Fruit fly (Drosophila melanogaster) whole organism, embryonic: Measurements from ENCODE around the gene Cog1.

Source experiments
- CG10565 ChIP-seq: fragments of 200-800 bp; sonication (Bioruptor generic); optimal IDR thresholded peaks from 3 replicates; lab custom pipeline; 2016; ENCODE audit warnings: missing biosample characterization, mild to moderate bottlenecking, missing genetic modification characterization
- CrebB ChIP-seq: fragments of 200-800 bp; sonication (Bioruptor generic); optimal IDR thresholded peaks from 3 replicates; lab custom pipeline; 2018; ENCODE audit warnings: missing biosample characterization, mild to moderate bottlenecking, missing genetic modification characterization
- D ChIP-seq, 2 experiments: fragments of 200-800 bp in 1 of 2; fragments of >200 bp in 1 of 2; sonication (Bioruptor generic) in 1 of 2; optimal IDR thresholded peaks; 2 replicates in 1 of 2; 3 replicates in 1 of 2; lab custom pipeline; 2017; ENCODE audit warnings: mild to moderate bottlenecking in 1 of 2, missing biosample characterization in 1 of 2, missing genetic modification characterization in 1 of 2, missing genetic modification reagents in 1 of 2
- Doc3 ChIP-seq: fragments of 200-800 bp; sonication (Bioruptor generic); IDR thresholded peaks from 3 replicates; pipeline ENCODE4 v1.3.6; 2022; ENCODE audit warnings: missing biosample characterization, missing genetic modification characterization; ENCODE audit not compliant: partially characterized antibody
- Ets97D ChIP-seq: fragments of 200-800 bp; sonication (Bioruptor generic); optimal IDR thresholded peaks from 3 replicates; lab custom pipeline; 2016; ENCODE audit warnings: missing biosample characterization, missing genetic modification characterization
- Hr39 ChIP-seq: fragments of >200 bp; optimal IDR thresholded peaks from 2 replicates; lab custom pipeline; 2017
- Xrp1 ChIP-seq: fragments of 200-800 bp; sonication (Bioruptor generic); IDR thresholded peaks from 2 replicates; pipeline ENCODE4 v1.3.6; 2022; ENCODE audit warnings: missing biosample characterization, missing genetic modification characterization
- ftz-f1 ChIP-seq: fragments of 200-800 bp; sonication (Bioruptor generic); optimal IDR thresholded peaks from 2 replicates; lab custom pipeline; 2016; ENCODE audit warnings: missing biosample characterization, missing genetic modification characterization
- gem ChIP-seq: fragments of 200-800 bp; sonication (Bioruptor generic); optimal IDR thresholded peaks from 2 replicates; lab custom pipeline; 2019; ENCODE audit warnings: missing biosample characterization, mild to moderate bottlenecking, missing genetic modification characterization, moderate library complexity
- grn ChIP-seq: fragments of 200-800 bp; sonication (Bioruptor generic); optimal IDR thresholded peaks from 3 replicates; lab custom pipeline; 2017; ENCODE audit warnings: missing biosample characterization, missing genetic modification characterization
- so ChIP-seq: fragments of 200-800 bp; sonication (Bioruptor generic); IDR thresholded peaks from 3 replicates; pipeline ENCODE4 v1.3.6; 2022; ENCODE audit warnings: missing biosample characterization, missing genetic modification characterization
- wdn ChIP-seq: fragments of 200-800 bp; sonication (Bioruptor generic); IDR thresholded peaks from 2 replicates; pipeline ENCODE4 v1.3.6; 2022; ENCODE audit warnings: missing biosample characterization, missing genetic modification characterization

DNA sequence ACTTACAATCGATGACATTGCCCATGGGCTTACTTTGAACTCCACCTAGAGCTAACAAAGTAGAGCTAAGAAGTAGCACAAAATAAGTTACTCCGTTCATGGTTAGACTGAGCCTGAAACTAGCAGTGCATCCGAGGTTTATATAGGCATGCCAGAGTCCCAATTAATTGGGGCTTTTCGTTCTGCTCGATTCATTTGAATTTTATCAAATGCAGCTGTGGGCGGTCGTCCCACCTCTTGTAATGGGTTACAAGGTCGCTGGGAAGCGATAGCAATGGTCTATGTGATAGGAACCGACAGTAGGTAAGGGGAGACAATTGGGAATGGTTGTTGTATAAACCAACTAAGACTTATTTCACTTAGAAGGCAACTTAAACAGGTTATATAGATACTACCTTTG lies 6.8 kb upstream of the Cog1 start, which contains the start of gene CG12256:
- TF ChIP-seq grn (GFP tag; lab: Kevin White, UChicago) (no peak), so (no peak), D (optimal IDR thresholded peaks at IDR 0.05; lab: Kevin White, UChicago) (no peak), D (GFP tag; optimal IDR thresholded peaks at IDR 0.05; lab: Kevin White, UChicago) (no peak), gem (tag; lab: Kevin White, UChicago) (no peak), wdn (GFP tag; lab: Robert Waterston, UW) (no peak), Xrp1 (GFP tag; lab: Robert Waterston, UW) (no peak), CrebB (no peak), ftz-f1 (no peak), Doc3 (GFP tag; lab: Robert Waterston, UW) (no peak), Ets97D (no peak), CG10565 (GFP tag; lab: Kevin White, UChicago) (no peak), Hr39 (lab: Kevin White, UChicago) (no peak)
